Fruit fly (Drosophila melanogaster) S2 (cell line): ENCODE measurements around the gene CG10237.

Experiments used
- CG8478 ChIP-seq: fragments of >200 bp; optimal IDR thresholded peaks from 2 replicates; lab custom pipeline; 2018
- CTCF ChIP-seq, 2 experiments: fragments of >200 bp; optimal IDR thresholded peaks; 2 replicates each; lab custom pipeline; 2018

dm6 chr2L:19432424-19433015, 10.0 kb downstream of the CG10237 start, which contains the start of gene Rab9:
- TF ChIP-seq CG8478 (no peak), CTCF (optimal IDR thresholded peaks at IDR 0.05; lab: Kevin White, UChicago) (no peak)
